Fruit fly (Drosophila melanogaster): ENCODE results near the gene Tspo.

- TF ChIP-seq CG8281 (tag; optimal IDR thresholded peaks at IDR 0.05) = no peak
- peak; percentile 15 for TF ChIP-seq HLH54F (GFP tag; optimal IDR thresholded peaks at IDR 0.05)
- TF ChIP-seq fd102C (GFP tag; optimal IDR thresholded peaks at IDR 0.05) = no peak
- TF ChIP-seq CG3838 (GFP tag; optimal IDR thresholded peaks at IDR 0.05) = no peak
- no peak for TF ChIP-seq CG4282 (GFP tag; optimal IDR thresholded peaks at IDR 0.05)
- TF ChIP-seq CG4360 (GFP tag; IDR thresholded peaks at IDR 0.05) = no peak
- no peak for TF ChIP-seq Blimp-1 (GFP tag; optimal IDR thresholded peaks at IDR 0.05)
- TF ChIP-seq Hand (GFP tag; optimal IDR thresholded peaks at IDR 0.05) = no peak
- no peak for TF ChIP-seq Abd-B (GFP tag; optimal IDR thresholded peaks at IDR 0.05)
- TF ChIP-seq Lpt (GFP tag; optimal IDR thresholded peaks at IDR 0.05) = no peak
- no peak for TF ChIP-seq rib (GFP tag; IDR thresholded peaks at IDR 0.05)
- TF ChIP-seq usp (GFP tag; optimal IDR thresholded peaks at IDR 0.05) = no peak
- TF ChIP-seq en (GFP tag; optimal IDR thresholded peaks at IDR 0.05) = no peak
- TF ChIP-seq CG10565 (GFP tag; optimal IDR thresholded peaks at IDR 0.05) = no peak
These were observed 4.5 kb downstream of the Tspo start, which contains the start of the genes uncNacbeta and CG2794 for dm6 chr2L:563769-564550.
